Worm (Caenorhabditis elegans) whole organism, mixed stage, embryonic: ENCODE measurements around the gene col-150.

Experiments
- M03D4.4 ChIP-seq: sonication (generic microtip); optimal IDR thresholded peaks from 2 replicates; lab custom pipeline; 2017; ENCODE audit warnings: mild to moderate bottlenecking, missing genetic modification characterization, missing compliant biosample characterization
- blmp-1 ChIP-seq: fragments of 150-350 bp; optimal IDR thresholded peaks from 2 replicates; lab custom pipeline; 2014; ENCODE audit warnings: missing biosample characterization, missing genetic modification characterization
- ceh-43 ChIP-seq: fragments of 200-800 bp; sonication (Bioruptor generic); optimal IDR thresholded peaks from 2 replicates; lab custom pipeline; 2018; ENCODE audit warnings: mild to moderate bottlenecking, missing genetic modification characterization, moderate library complexity, missing compliant biosample characterization
- ces-1 ChIP-seq: fragments of 150-350 bp; optimal IDR thresholded peaks from 2 replicates; lab custom pipeline; 2014; ENCODE audit warnings: missing biosample characterization, missing genetic modification reagents, missing genetic modification characterization
- elt-1 ChIP-seq: sonication (generic microtip); optimal IDR thresholded peaks from 2 replicates; lab custom pipeline; 2017; ENCODE audit warnings: missing genetic modification characterization, mild to moderate bottlenecking, missing compliant biosample characterization, antibody characterized with exemption, moderate library complexity, borderline replicate concordance; ENCODE audit not compliant: insufficient read depth
- flh-1 ChIP-seq: fragments of 200-800 bp; sonication (Bioruptor generic); optimal IDR thresholded peaks from 2 replicates; lab custom pipeline; 2018; ENCODE audit warnings: mild to moderate bottlenecking, missing genetic modification characterization, moderate library complexity, missing compliant biosample characterization
- ham-2 ChIP-seq: fragments of 200-800 bp; sonication (Bioruptor generic); optimal IDR thresholded peaks from 2 replicates; lab custom pipeline; 2018; ENCODE audit warnings: mild to moderate bottlenecking, missing genetic modification characterization, missing compliant biosample characterization
- lin-32 ChIP-seq: fragments of 200-800 bp; sonication (Bioruptor generic); optimal IDR thresholded peaks from 2 replicates; lab custom pipeline; 2018; ENCODE audit warnings: mild to moderate bottlenecking, missing genetic modification characterization, missing compliant biosample characterization
- mab-5 ChIP-seq: fragments of 150-350 bp; optimal IDR thresholded peaks from 2 replicates; lab custom pipeline; 2014; ENCODE audit warnings: missing biosample characterization, missing genetic modification characterization
- mep-1 ChIP-seq: fragments of 150-350 bp; optimal IDR thresholded peaks from 2 replicates; lab custom pipeline; 2017; ENCODE audit warnings: missing biosample characterization, missing genetic modification reagents, missing genetic modification characterization, inconsistent platforms
- mls-2 ChIP-seq: sonication (generic microtip); optimal IDR thresholded peaks from 2 replicates; lab custom pipeline; 2016; ENCODE audit warnings: mild to moderate bottlenecking, missing genetic modification characterization, moderate library complexity, missing compliant biosample characterization
- nhr-28 ChIP-seq: fragments of 150-350 bp; optimal IDR thresholded peaks from 2 replicates; lab custom pipeline; 2014; ENCODE audit warnings: missing biosample characterization, missing genetic modification characterization
- pha-4 ChIP-seq: fragments of 150-350 bp; optimal IDR thresholded peaks from 2 replicates; lab custom pipeline; 2018; ENCODE audit warnings: missing biosample characterization, missing genetic modification reagents, missing genetic modification characterization
- sem-2 ChIP-seq: fragments of 200-800 bp; sonication (Bioruptor generic); optimal IDR thresholded peaks from 2 replicates; lab custom pipeline; 2018; ENCODE audit warnings: mild to moderate bottlenecking, missing genetic modification characterization, missing compliant biosample characterization
- sptf-1 ChIP-seq: sonication (generic microtip); optimal IDR thresholded peaks from 2 replicates; lab custom pipeline; 2017; ENCODE audit warnings: mild to moderate bottlenecking, missing genetic modification characterization, moderate library complexity, missing compliant biosample characterization
- tbx-8 ChIP-seq: fragments of 200-800 bp; sonication (Bioruptor generic); optimal IDR thresholded peaks from 2 replicates; lab custom pipeline; 2018; ENCODE audit warnings: mild to moderate bottlenecking, missing genetic modification characterization, moderate library complexity, missing compliant biosample characterization
- unc-62 ChIP-seq: fragments of 150-350 bp; optimal IDR thresholded peaks from 2 replicates; lab custom pipeline; 2014; ENCODE audit warnings: missing biosample characterization, missing genetic modification reagents, missing genetic modification characterization
- ztf-11 ChIP-seq: fragments of 150-350 bp; optimal IDR thresholded peaks from 2 replicates; lab custom pipeline; 2014; ENCODE audit warnings: missing biosample characterization, missing genetic modification characterization

Gene col-150

ce11 chrV:10249515-10249914 is 44.9 kb downstream of the col-150 start:
- TF ChIP-seq ztf-11 = no peak
- TF ChIP-seq mep-1 (tag; lab: Kevin White, UChicago) = no peak
- TF ChIP-seq mls-2 (tag; lab: Kevin White, UChicago) = no peak
- no peak for TF ChIP-seq ceh-43
- no peak for TF ChIP-seq mab-5 (tag; lab: Kevin White, UChicago)
- TF ChIP-seq lin-32 (GFP tag; lab: Kevin White, UChicago) = no peak

- TF ChIP-seq elt-1 (tag; lab: Kevin White, UChicago) (no peak), ztf-11 (no peak), flh-1 (no peak)
Observed at ce11 chrV:10248255-10248979, 46.0 kb downstream of the col-150 start, which contains the start of gene akt-1. Gene akt-1, plus strand, starts transcription at chrV:10248905.

ce11 chrV:10247673-10248239 is 46.7 kb downstream of the col-150 start:
- no peak for TF ChIP-seq ztf-11
- TF ChIP-seq blmp-1 (tag; lab: Kevin White, UChicago) = no peak
- TF ChIP-seq mab-5 (tag; lab: Kevin White, UChicago) = no peak
- TF ChIP-seq unc-62 = no peak
- no peak for TF ChIP-seq ham-2 (GFP tag; lab: Kevin White, UChicago)

ce11 chrV:10246967-10247366 is 47.5 kb downstream of the col-150 start:
- no peak for TF ChIP-seq ham-2 (GFP tag; lab: Kevin White, UChicago)
- peak; percentile 75 for TF ChIP-seq pha-4 (tag; lab: Kevin White, UChicago)

- TF ChIP-seq M03D4.4 (tag; lab: Kevin White, UChicago) = no peak
- peak; percentile 2 for TF ChIP-seq ces-1 (GFP tag; lab: Kevin White, UChicago)
- TF ChIP-seq sem-2 (GFP tag; lab: Kevin White, UChicago) = no peak
Observed at ce11 chrV:10246443-10246885, 48.0 kb downstream of the col-150 start.

- no peak for TF ChIP-seq sptf-1 (tag; lab: Kevin White, UChicago)
- no peak for TF ChIP-seq tbx-8 (GFP tag; lab: Kevin White, UChicago)
- no peak for TF ChIP-seq elt-1 (tag; lab: Kevin White, UChicago)
- no peak for TF ChIP-seq pha-4 (tag; lab: Kevin White, UChicago)
Observed at ce11 chrV:10245615-10246014, 48.8 kb downstream of the col-150 start.

ce11 chrV:10244018-10244720 is 50.3 kb downstream of the col-150 start:
- TF ChIP-seq blmp-1 (tag; lab: Kevin White, UChicago) (no peak), elt-1 (tag; lab: Kevin White, UChicago) (peak; percentile 54), nhr-28 (no peak)
